Worm (Caenorhabditis elegans): ENCODE measurements around the gene R01H2.1.

- TF ChIP-seq dmd-4 (tag; optimal IDR thresholded peaks at IDR 0.05; ENCODE audit: borderline replicate concordance) (no peak), sdc-2 (tag; optimal IDR thresholded peaks at IDR 0.05) (no peak)
Measured at ce11 chrIII:7087691-7088323, 25.1 kb downstream of the R01H2.1 start, which contains the start of gene fubl-2.
